Fruit fly (Drosophila melanogaster) whole organism, prepupa: ENCODE results near the gene CG43336.

Source experiments
- Blimp-1 ChIP-seq: fragments of 200-800 bp; sonication (Bioruptor generic); optimal IDR thresholded peaks from 3 replicates; lab custom pipeline; 2017; ENCODE audit warnings: missing biosample characterization, missing genetic modification characterization, mild to moderate bottlenecking, moderate library complexity, missing genetic modification reagents
- CG10631 ChIP-seq: fragments of 200-800 bp; sonication (Bioruptor generic); optimal IDR thresholded peaks from 2 replicates; lab custom pipeline; 2016; ENCODE audit warnings: missing biosample characterization, missing genetic modification characterization
- CG10669 ChIP-seq: fragments of 200-800 bp; sonication (Bioruptor generic); optimal IDR thresholded peaks from 3 replicates; lab custom pipeline; 2018; ENCODE audit warnings: missing biosample characterization, mild to moderate bottlenecking, missing genetic modification characterization, moderate library complexity
- CG11294 ChIP-seq: fragments of 200-800 bp; sonication (Bioruptor generic); IDR thresholded peaks from 2 replicates; pipeline ENCODE4 v1.3.6; 2022; ENCODE audit warnings: missing biosample characterization, missing genetic modification characterization
- CG11762 ChIP-seq: fragments of 200-800 bp; sonication (Bioruptor generic); optimal IDR thresholded peaks from 3 replicates; lab custom pipeline; 2016; ENCODE audit warnings: missing biosample characterization, missing genetic modification characterization; ENCODE audit not compliant: insufficient read depth
- CG11902 ChIP-seq: fragments of 200-800 bp; sonication (Bioruptor generic); optimal IDR thresholded peaks from 3 replicates; lab custom pipeline; 2016; ENCODE audit warnings: missing biosample characterization, missing genetic modification characterization
- CG1621 ChIP-seq: fragments of 200-800 bp; sonication (Bioruptor generic); optimal IDR thresholded peaks from 3 replicates; lab custom pipeline; 2018; ENCODE audit warnings: missing biosample characterization, mild to moderate bottlenecking, missing genetic modification characterization
- CG3032 ChIP-seq: fragments of 200-800 bp; optimal IDR thresholded peaks from 2 replicates; lab custom pipeline; 2019; ENCODE audit warnings: missing biosample characterization, mild to moderate bottlenecking, missing genetic modification characterization, moderate library complexity
- CG31627 ChIP-seq: fragments of 200-800 bp; sonication (Bioruptor generic); optimal IDR thresholded peaks from 3 replicates; lab custom pipeline; 2016; ENCODE audit warnings: missing biosample characterization, missing genetic modification characterization
- CG32006 ChIP-seq: fragments of 200-800 bp; sonication (Bioruptor generic); optimal IDR thresholded peaks from 3 replicates; lab custom pipeline; 2017; ENCODE audit warnings: missing biosample characterization, mild to moderate bottlenecking, missing genetic modification characterization
- CG34406 ChIP-seq: fragments of 200-800 bp; sonication (Bioruptor generic); optimal IDR thresholded peaks from 3 replicates; lab custom pipeline; 2016; ENCODE audit warnings: missing biosample characterization, missing genetic modification characterization
- CG4318 ChIP-seq: fragments of 200-800 bp; sonication (Bioruptor generic); optimal IDR thresholded peaks from 3 replicates; lab custom pipeline; 2017; ENCODE audit warnings: missing biosample characterization, mild to moderate bottlenecking, missing genetic modification characterization
- CG6276 ChIP-seq: fragments of 200-800 bp; sonication (Bioruptor generic); optimal IDR thresholded peaks from 2 replicates; lab custom pipeline; 2017; ENCODE audit warnings: missing biosample characterization, mild to moderate bottlenecking, missing genetic modification characterization
- CG6808 ChIP-seq: fragments of 200-800 bp; sonication (Bioruptor generic); optimal IDR thresholded peaks from 3 replicates; lab custom pipeline; 2017; ENCODE audit warnings: missing biosample characterization, missing genetic modification characterization, mild to moderate bottlenecking, moderate library complexity, missing genetic modification reagents
- CG6854 ChIP-seq: fragments of 200-800 bp; sonication (Bioruptor generic); optimal IDR thresholded peaks from 2 replicates; lab custom pipeline; 2017; ENCODE audit warnings: missing biosample characterization, mild to moderate bottlenecking, missing genetic modification characterization
- CG7368 ChIP-seq: fragments of 200-800 bp; sonication (Bioruptor generic); optimal IDR thresholded peaks from 3 replicates; lab custom pipeline; 2016; ENCODE audit warnings: missing biosample characterization, missing genetic modification characterization
- CG8319 ChIP-seq: fragments of 200-800 bp; sonication (Bioruptor generic); optimal IDR thresholded peaks from 3 replicates; lab custom pipeline; 2016; ENCODE audit warnings: missing biosample characterization, missing genetic modification characterization
- CG9139 ChIP-seq: fragments of 200-800 bp; sonication (Bioruptor generic); optimal IDR thresholded peaks from 3 replicates; lab custom pipeline; 2017; ENCODE audit warnings: missing biosample characterization, mild to moderate bottlenecking, missing genetic modification characterization
- Eip75B ChIP-seq: fragments of 200-800 bp; sonication (Bioruptor generic); optimal IDR thresholded peaks from 3 replicates; lab custom pipeline; 2016; ENCODE audit warnings: missing biosample characterization, missing genetic modification characterization
- Eip78C ChIP-seq: fragments of 200-800 bp; sonication (Bioruptor generic); peaks from one replicate; lab custom pipeline; 2016; ENCODE audit warnings: missing biosample characterization, missing genetic modification characterization
- Eip93F ChIP-seq: fragments of 200-800 bp; sonication (Bioruptor generic); optimal IDR thresholded peaks from 2 replicates; lab custom pipeline; 2016; ENCODE audit warnings: missing biosample characterization, mild to moderate bottlenecking, missing genetic modification characterization
- Gug ChIP-seq: fragments of 200-800 bp; sonication (Bioruptor generic); IDR thresholded peaks from 2 replicates; pipeline ENCODE4 v1.3.6; 2022; ENCODE audit warnings: missing biosample characterization, missing genetic modification characterization
- Hr4 ChIP-seq: fragments of 200-800 bp; sonication (Bioruptor generic); optimal IDR thresholded peaks from 3 replicates; lab custom pipeline; 2016; ENCODE audit warnings: missing biosample characterization, missing genetic modification characterization
- OdsH ChIP-seq: fragments of 200-800 bp; sonication (Bioruptor generic); optimal IDR thresholded peaks from 3 replicates; lab custom pipeline; 2016; ENCODE audit warnings: missing biosample characterization, missing genetic modification characterization
- Smox ChIP-seq: fragments of 200-800 bp; sonication (Bioruptor generic); optimal IDR thresholded peaks from 3 replicates; lab custom pipeline; 2016; ENCODE audit warnings: missing biosample characterization, missing genetic modification characterization
- Sox102F ChIP-seq: fragments of 200-800 bp; sonication (Bioruptor generic); optimal IDR thresholded peaks from 2 replicates; lab custom pipeline; 2016; ENCODE audit warnings: missing biosample characterization, mild to moderate bottlenecking, missing genetic modification characterization
- Sox14 ChIP-seq: fragments of 200-800 bp; sonication (Bioruptor generic); optimal IDR thresholded peaks from 3 replicates; lab custom pipeline; 2016; ENCODE audit warnings: missing biosample characterization, missing genetic modification characterization
- Sox15 ChIP-seq: fragments of 200-800 bp; sonication (Bioruptor generic); optimal IDR thresholded peaks from 3 replicates; lab custom pipeline; 2016; ENCODE audit warnings: missing biosample characterization, missing genetic modification characterization
- achi ChIP-seq: fragments of 200-800 bp; sonication (Bioruptor generic); optimal IDR thresholded peaks from 3 replicates; lab custom pipeline; 2016; ENCODE audit warnings: missing biosample characterization, missing genetic modification characterization
- acj6 ChIP-seq: fragments of 200-800 bp; sonication (Bioruptor generic); optimal IDR thresholded peaks from 3 replicates; lab custom pipeline; 2016; ENCODE audit warnings: missing biosample characterization, missing genetic modification characterization
- dac ChIP-seq: fragments of 200-800 bp; sonication (Bioruptor generic); optimal IDR thresholded peaks from 2 replicates; lab custom pipeline; 2017; ENCODE audit warnings: missing biosample characterization, mild to moderate bottlenecking, missing genetic modification characterization
- eg ChIP-seq: fragments of 200-800 bp; sonication (Bioruptor generic); IDR thresholded peaks from 3 replicates; pipeline ENCODE4 v1.3.6; 2022; ENCODE audit warnings: missing biosample characterization, missing genetic modification characterization
- esn ChIP-seq: fragments of 200-800 bp; sonication (Bioruptor generic); optimal IDR thresholded peaks from 2 replicates; lab custom pipeline; 2016; ENCODE audit warnings: missing biosample characterization, mild to moderate bottlenecking, missing genetic modification characterization, moderate library complexity
- fd59A ChIP-seq: fragments of 200-800 bp; sonication (Bioruptor generic); optimal IDR thresholded peaks from 2 replicates; lab custom pipeline; 2017; ENCODE audit warnings: missing biosample characterization, mild to moderate bottlenecking, missing genetic modification characterization, missing genetic modification reagents
- fd85E ChIP-seq: fragments of 200-800 bp; sonication (Bioruptor generic); optimal IDR thresholded peaks from 3 replicates; lab custom pipeline; 2016; ENCODE audit warnings: missing biosample characterization, missing genetic modification characterization
- lz ChIP-seq: fragments of 200-800 bp; sonication (Bioruptor generic); optimal IDR thresholded peaks from 3 replicates; lab custom pipeline; 2016; ENCODE audit warnings: missing biosample characterization, missing genetic modification characterization
- net ChIP-seq: fragments of 200-800 bp; sonication (Bioruptor generic); optimal IDR thresholded peaks from 3 replicates; lab custom pipeline; 2016; ENCODE audit warnings: missing biosample characterization, missing genetic modification characterization
- pdm3 ChIP-seq: fragments of 200-800 bp; sonication (Bioruptor generic); optimal IDR thresholded peaks from 3 replicates; lab custom pipeline; 2016; ENCODE audit warnings: missing biosample characterization, missing genetic modification characterization
- salr ChIP-seq, 2 experiments: fragments of 200-800 bp; sonication (Bioruptor generic); optimal IDR thresholded peaks; 3 replicates each; lab custom pipeline; 2016 to 2018; ENCODE audit warnings: missing biosample characterization in 2 of 2, missing genetic modification characterization in 2 of 2, mild to moderate bottlenecking in 1 of 2
- svp ChIP-seq: fragments of 200-800 bp; sonication (Bioruptor generic); peaks from one replicate; lab custom pipeline; 2016; ENCODE audit warnings: missing biosample characterization, missing genetic modification characterization
- topi ChIP-seq: fragments of 200-800 bp; sonication (Bioruptor generic); optimal IDR thresholded peaks from 3 replicates; lab custom pipeline; 2016; ENCODE audit warnings: missing biosample characterization, missing genetic modification characterization
- vri ChIP-seq: fragments of 200-800 bp; sonication (Bioruptor generic); optimal IDR thresholded peaks from 3 replicates; lab custom pipeline; 2016; ENCODE audit warnings: missing biosample characterization, mild to moderate bottlenecking, missing genetic modification characterization

The CG43336 gene

dm6 chr3R:15678765-15679514, 42.0 kb downstream of the CG43336 start (continued):
- TF ChIP-seq CG1621 (no peak), CG11902 (GFP tag; lab: Kevin White, UChicago) (no peak), topi (GFP tag; lab: Kevin White, UChicago) (no peak), CG10631 (GFP tag; lab: Kevin White, UChicago) (no peak), svp (GFP tag; lab: Kevin White, UChicago) (peak; percentile 44), CG31627 (GFP tag; lab: Kevin White, UChicago) (no peak), Hr4 (GFP tag; lab: Kevin White, UChicago) (no peak), CG11294 (no peak), CG3032 (tag; lab: Kevin White, UChicago) (no peak), Gug (0 out of 2 replicates have a peak, but pooled peaks have one; percentile 25), pdm3 (GFP tag; lab: Kevin White, UChicago) (peak; percentile 1), acj6 (GFP tag; lab: Kevin White, UChicago) (no peak), CG8319 (GFP tag; lab: Kevin White, UChicago) (no peak), esn (GFP tag; lab: Kevin White, UChicago) (no peak), dac (GFP tag; lab: Kevin White, UChicago) (no peak), Eip93F (GFP tag; lab: Kevin White, UChicago) (no peak), achi (GFP tag; lab: Kevin White, UChicago) (peak; percentile 6), CG9139 (GFP tag; lab: Kevin White, UChicago) (no peak), salr (GFP tag; optimal IDR thresholded peaks at IDR 0.05; lab: Kevin White, UChicago) (no peak), Sox102F (GFP tag; lab: Kevin White, UChicago) (no peak), OdsH (GFP tag; lab: Kevin White, UChicago) (no peak), CG6808 (GFP tag; lab: Kevin White, UChicago) (no peak), CG7368 (GFP tag; lab: Kevin White, UChicago) (no peak), Sox14 (GFP tag; lab: Kevin White, UChicago) (no peak), CG34406 (GFP tag; lab: Kevin White, UChicago) (no peak), CG11762 (GFP tag; lab: Kevin White, UChicago) (no peak), fd59A (no peak), CG32006 (peak; percentile 44), Eip75B (GFP tag; lab: Kevin White, UChicago) (no peak), CG6854 (GFP tag; lab: Kevin White, UChicago) (no peak), lz (no peak), CG6276 (GFP tag; lab: Kevin White, UChicago) (peak; percentile 2), Smox (GFP tag; lab: Kevin White, UChicago) (no peak), CG4318 (GFP tag; lab: Kevin White, UChicago) (no peak), vri (GFP tag; lab: Kevin White, UChicago) (no peak)
- TF ChIP-seq, all 60 proteins: peak for 12

- peak; percentile 75 for TF ChIP-seq svp (GFP tag; lab: Kevin White, UChicago)
- TF ChIP-seq Blimp-1: no peak
These were observed 43.0 kb downstream of the CG43336 start for dm6 chr3R:15679989-15680388.

- TF ChIP-seq Sox15 (GFP tag; lab: Kevin White, UChicago) (no peak), CG1621 (no peak), Eip75B (GFP tag; lab: Kevin White, UChicago) (no peak), Hr4 (GFP tag; lab: Kevin White, UChicago) (no peak), CG6854 (GFP tag; lab: Kevin White, UChicago) (no peak), CG11902 (GFP tag; lab: Kevin White, UChicago) (no peak), net (GFP tag; lab: Kevin White, UChicago) (no peak), Eip78C (GFP tag; lab: Kevin White, UChicago) (no peak), dac (GFP tag; lab: Kevin White, UChicago) (no peak), fd85E (GFP tag; lab: Kevin White, UChicago) (no peak), eg (GFP tag; lab: Robert Waterston, UW) (no peak), CG10669 (no peak), CG7368 (GFP tag; lab: Kevin White, UChicago) (no peak)
These were observed 43.7 kb downstream of the CG43336 start for dm6 chr3R:15680666-15681065.
